Fruit fly (Drosophila melanogaster): Measurements from ENCODE around the gene CG14273.

dm6 chr2L:8305409-8305808 lies 37.1 kb upstream of the CG14273 start, which contains the start of gene CG7840:
- TF ChIP-seq CG15336 (GFP tag; IDR thresholded peaks at IDR 0.05): no peak
- no peak for TF ChIP-seq CG32006 (GFP tag; optimal IDR thresholded peaks at IDR 0.05)
- no peak for TF ChIP-seq CG1621 (tag; optimal IDR thresholded peaks at IDR 0.05)
- no peak for TF ChIP-seq fd85E (GFP tag; optimal IDR thresholded peaks at IDR 0.05)
- TF ChIP-seq Eip78C (GFP tag): no peak
- TF ChIP-seq CG16779 (tag; optimal IDR thresholded peaks at IDR 0.05): no peak
- no peak for TF ChIP-seq Lpt (GFP tag; optimal IDR thresholded peaks at IDR 0.05)
- TF ChIP-seq CG31627 (GFP tag; optimal IDR thresholded peaks at IDR 0.05): no peak
- TF ChIP-seq Eip93F (GFP tag; optimal IDR thresholded peaks at IDR 0.05): no peak
- peak; percentile 14 for TF ChIP-seq Blimp-1 (GFP tag; optimal IDR thresholded peaks at IDR 0.05)

Measured in whole organism, prepupa.